Fruit fly (Drosophila melanogaster) whole organism, embryonic: ENCODE results near the gene CG42445.

Experiments used
- BEAF-32 ChIP-seq: fragments of 200-800 bp; sonication (Bioruptor generic); optimal IDR thresholded peaks from 3 replicates; lab custom pipeline; 2017; ENCODE audit warnings: missing biosample characterization, missing genetic modification characterization, mild to moderate bottlenecking, moderate library complexity, missing genetic modification reagents
- CG12155 ChIP-seq: fragments of 200-800 bp; sonication (Bioruptor generic); optimal IDR thresholded peaks from 3 replicates; lab custom pipeline; 2016; ENCODE audit warnings: missing biosample characterization, missing genetic modification characterization
- CG14965 ChIP-seq: fragments of 200-800 bp; sonication (Bioruptor generic); optimal IDR thresholded peaks from 2 replicates; lab custom pipeline; 2016; ENCODE audit warnings: missing biosample characterization, missing genetic modification characterization, borderline replicate concordance
- CG15011 ChIP-seq: fragments of 200-800 bp; sonication (Bioruptor generic); optimal IDR thresholded peaks from 3 replicates; lab custom pipeline; 2018; ENCODE audit warnings: missing biosample characterization, mild to moderate bottlenecking, missing genetic modification characterization
- CG1602 ChIP-seq: fragments of 200-800 bp; sonication (Bioruptor generic); optimal IDR thresholded peaks from 3 replicates; lab custom pipeline; 2016; ENCODE audit warnings: missing biosample characterization, missing genetic modification characterization
- CG17186 ChIP-seq: fragments of 200-800 bp; sonication (Bioruptor generic); optimal IDR thresholded peaks from 3 replicates; lab custom pipeline; 2017; ENCODE audit warnings: missing biosample characterization, missing genetic modification reagents, missing genetic modification characterization
- CG17802 ChIP-seq: fragments of 200-800 bp; sonication (Bioruptor generic); optimal IDR thresholded peaks from 2 replicates; lab custom pipeline; 2018; ENCODE audit warnings: missing biosample characterization, mild to moderate bottlenecking, missing genetic modification characterization, moderate library complexity
- CG18011 ChIP-seq: fragments of 200-800 bp; sonication (Bioruptor generic); optimal IDR thresholded peaks from 2 replicates; lab custom pipeline; 2017; ENCODE audit warnings: missing biosample characterization, missing genetic modification characterization, mild to moderate bottlenecking, moderate library complexity, missing genotype
- CG18764 ChIP-seq: fragments of 200-800 bp; sonication (Bioruptor generic); optimal IDR thresholded peaks from 3 replicates; lab custom pipeline; 2016; ENCODE audit warnings: missing biosample characterization, missing genetic modification characterization
- CG2129 ChIP-seq: fragments of 200-800 bp; sonication (Bioruptor generic); IDR thresholded peaks from 2 replicates; pipeline ENCODE4 v1.3.6; 2022; ENCODE audit warnings: missing biosample characterization, missing genetic modification characterization; ENCODE audit not compliant: partially characterized antibody
- CG2875 ChIP-seq: fragments of 200-800 bp; sonication (Bioruptor generic); optimal IDR thresholded peaks from 2 replicates; lab custom pipeline; 2017; ENCODE audit warnings: missing biosample characterization, mild to moderate bottlenecking, missing genetic modification characterization, missing genetic modification reagents
- CG33213 ChIP-seq: fragments of 200-800 bp; sonication (Bioruptor generic); optimal IDR thresholded peaks from 3 replicates; lab custom pipeline; 2016; ENCODE audit warnings: missing biosample characterization, missing genetic modification characterization
- CG3407 ChIP-seq: fragments of 200-800 bp; sonication (Bioruptor generic); optimal IDR thresholded peaks from 2 replicates; lab custom pipeline; 2018; ENCODE audit warnings: missing biosample characterization, mild to moderate bottlenecking, missing genetic modification characterization
- CG34376 ChIP-seq: fragments of 200-800 bp; sonication (Bioruptor generic); optimal IDR thresholded peaks from 2 replicates; lab custom pipeline; 2018; ENCODE audit warnings: missing biosample characterization, mild to moderate bottlenecking, missing genetic modification characterization
- CG4282 ChIP-seq: fragments of 200-800 bp; sonication (Bioruptor generic); optimal IDR thresholded peaks from 2 replicates; lab custom pipeline; 2016; ENCODE audit warnings: missing biosample characterization, missing genetic modification characterization
- CG4360 ChIP-seq: fragments of 200-800 bp; sonication (Bioruptor generic); IDR thresholded peaks from 2 replicates; pipeline ENCODE4 v1.3.6; 2022; ENCODE audit warnings: missing biosample characterization, missing genetic modification characterization
- CG5245 ChIP-seq: fragments of 200-800 bp; sonication (Bioruptor generic); optimal IDR thresholded peaks from 3 replicates; lab custom pipeline; 2016; ENCODE audit warnings: missing biosample characterization, missing genetic modification characterization
- CG6175 ChIP-seq: fragments of 200-800 bp; sonication (Bioruptor generic); IDR thresholded peaks from 3 replicates; pipeline ENCODE4 v1.3.6; 2022; ENCODE audit warnings: missing biosample characterization, missing genetic modification characterization
- CG6765 ChIP-seq: fragments of 200-800 bp; sonication (Bioruptor generic); optimal IDR thresholded peaks from 3 replicates; lab custom pipeline; 2017; ENCODE audit warnings: missing biosample characterization, mild to moderate bottlenecking, missing genetic modification characterization
- CG7786 ChIP-seq: fragments of 200-800 bp; sonication (Bioruptor generic); optimal IDR thresholded peaks from 2 replicates; lab custom pipeline; 2016; ENCODE audit warnings: missing biosample characterization, missing genetic modification characterization
- CG8924 ChIP-seq: fragments of 200-800 bp; optimal IDR thresholded peaks from 3 replicates; lab custom pipeline; 2019; ENCODE audit warnings: missing biosample characterization, mild to moderate bottlenecking, missing genetic modification characterization, moderate library complexity
- CTCF ChIP-seq: fragments of 200-800 bp; sonication (Bioruptor generic); optimal IDR thresholded peaks from 2 replicates; lab custom pipeline; 2017; ENCODE audit warnings: missing biosample characterization, mild to moderate bottlenecking, missing genetic modification characterization, moderate library complexity
- CoRest ChIP-seq: fragments of 200-800 bp; sonication (Bioruptor generic); optimal IDR thresholded peaks from 3 replicates; lab custom pipeline; 2018; ENCODE audit warnings: missing biosample characterization, mild to moderate bottlenecking, missing genetic modification characterization, moderate library complexity
- Gsc ChIP-seq: fragments of 200-800 bp; sonication (Bioruptor generic); IDR thresholded peaks from 2 replicates; pipeline ENCODE4 v1.3.6; 2022; ENCODE audit warnings: missing biosample characterization, missing genetic modification characterization
- HmgZ ChIP-seq: fragments of 200-800 bp; sonication (Bioruptor generic); optimal IDR thresholded peaks from 2 replicates; lab custom pipeline; 2018; ENCODE audit warnings: missing biosample characterization, mild to moderate bottlenecking, missing genetic modification characterization
- Hr3 ChIP-seq: fragments of 200-800 bp; sonication (Bioruptor generic); optimal IDR thresholded peaks from 3 replicates; lab custom pipeline; 2016; ENCODE audit warnings: missing biosample characterization, missing genetic modification characterization
- Mad ChIP-seq: fragments of 200-800 bp; sonication (Bioruptor generic); optimal IDR thresholded peaks from 2 replicates; lab custom pipeline; 2016; ENCODE audit warnings: missing biosample characterization, missing genetic modification characterization
- Max ChIP-seq: fragments of 200-800 bp; sonication (Bioruptor generic); optimal IDR thresholded peaks from 2 replicates; lab custom pipeline; 2016; ENCODE audit warnings: missing biosample characterization, mild to moderate bottlenecking, missing genetic modification characterization
- PHDP ChIP-seq: fragments of 200-800 bp; sonication (Bioruptor generic); optimal IDR thresholded peaks from 3 replicates; lab custom pipeline; 2018; ENCODE audit warnings: missing biosample characterization, mild to moderate bottlenecking, missing genetic modification characterization, moderate library complexity
- Vsx1 ChIP-seq: fragments of 200-800 bp; sonication (Bioruptor generic); optimal IDR thresholded peaks from 2 replicates; lab custom pipeline; 2017; ENCODE audit warnings: missing biosample characterization, mild to moderate bottlenecking, missing genetic modification characterization, missing genetic modification reagents
- bab2 ChIP-seq: fragments of 200-800 bp; sonication (Bioruptor generic); optimal IDR thresholded peaks from 2 replicates; lab custom pipeline; 2016; ENCODE audit warnings: missing biosample characterization, missing genetic modification characterization
- bowl ChIP-seq: fragments of 200-800 bp; sonication (Bioruptor generic); IDR thresholded peaks from 2 replicates; pipeline ENCODE4 v1.3.6; 2022; ENCODE audit warnings: missing biosample characterization, missing genetic modification characterization
- crol ChIP-seq: fragments of 200-800 bp; sonication (Bioruptor generic); IDR thresholded peaks from 2 replicates; pipeline ENCODE4 v1.3.6; 2022; ENCODE audit warnings: missing biosample characterization, missing genetic modification characterization
- da ChIP-seq: fragments of 200-800 bp; sonication (Bioruptor generic); optimal IDR thresholded peaks from 2 replicates; lab custom pipeline; 2016; ENCODE audit warnings: missing biosample characterization, missing genetic modification characterization
- dan ChIP-seq: fragments of 200-800 bp; sonication (Bioruptor generic); IDR thresholded peaks from 2 replicates; pipeline ENCODE4 v1.3.6; 2022; ENCODE audit warnings: missing biosample characterization, missing genetic modification characterization
- dmrt11E ChIP-seq: fragments of 200-800 bp; sonication (Bioruptor generic); optimal IDR thresholded peaks from 3 replicates; lab custom pipeline; 2018; ENCODE audit warnings: missing biosample characterization, mild to moderate bottlenecking, missing genetic modification characterization, moderate library complexity
- eve ChIP-seq, 2 experiments: fragments of >200 bp; optimal IDR thresholded peaks; 2 replicates each; lab custom pipeline; 2017; ENCODE audit warnings: missing biosample characterization in 2 of 2, missing genetic modification characterization in 2 of 2
- gcm ChIP-seq: fragments of 200-800 bp; sonication (Bioruptor generic); optimal IDR thresholded peaks from 2 replicates; lab custom pipeline; 2019; ENCODE audit warnings: missing biosample characterization, mild to moderate bottlenecking, missing genetic modification characterization, moderate library complexity
- ind ChIP-seq: fragments of 200-800 bp; sonication (Bioruptor generic); optimal IDR thresholded peaks from 3 replicates; lab custom pipeline; 2016; ENCODE audit warnings: missing biosample characterization, missing genetic modification characterization
- lmd ChIP-seq: fragments of 200-800 bp; sonication (Bioruptor generic); IDR thresholded peaks from 2 replicates; pipeline ENCODE4 v1.3.6; 2022; ENCODE audit warnings: missing biosample characterization, missing genetic modification characterization
- peb ChIP-seq: fragments of 200-800 bp; sonication (Bioruptor generic); IDR thresholded peaks from 2 replicates; pipeline ENCODE4 v1.3.6; 2022; ENCODE audit warnings: missing biosample characterization, missing genetic modification characterization
- scrt ChIP-seq: fragments of 200-800 bp; sonication (Bioruptor generic); optimal IDR thresholded peaks from 2 replicates; lab custom pipeline; 2018; ENCODE audit warnings: missing biosample characterization, mild to moderate bottlenecking, missing genetic modification characterization, moderate library complexity
- shn ChIP-seq: fragments of 200-800 bp; sonication (Bioruptor generic); optimal IDR thresholded peaks from 3 replicates; lab custom pipeline; 2016; ENCODE audit warnings: missing biosample characterization, missing genetic modification characterization
- sna ChIP-seq: fragments of 200-800 bp; sonication (Bioruptor generic); IDR thresholded peaks from 2 replicates; pipeline ENCODE4 v1.3.6; 2022; ENCODE audit warnings: missing biosample characterization, missing genetic modification characterization; ENCODE audit not compliant: partially characterized antibody
- ssp ChIP-seq: fragments of 200-800 bp; sonication (Bioruptor generic); IDR thresholded peaks from 2 replicates; pipeline ENCODE4 v1.3.6; 2022; ENCODE audit warnings: missing biosample characterization, missing genetic modification characterization
- sug ChIP-seq: fragments of 200-800 bp; optimal IDR thresholded peaks from 2 replicates; lab custom pipeline; 2019; ENCODE audit warnings: missing biosample characterization, mild to moderate bottlenecking, missing genetic modification characterization, moderate library complexity
- trem ChIP-seq: fragments of 200-800 bp; optimal IDR thresholded peaks from 3 replicates; lab custom pipeline; 2019; ENCODE audit warnings: missing biosample characterization, mild to moderate bottlenecking, missing genetic modification characterization, moderate library complexity
- trh ChIP-seq: fragments of 200-800 bp; sonication (Bioruptor generic); optimal IDR thresholded peaks from 2 replicates; lab custom pipeline; 2016; ENCODE audit warnings: missing biosample characterization, missing genetic modification characterization
- unpg ChIP-seq: fragments of 200-800 bp; sonication (Bioruptor generic); optimal IDR thresholded peaks from 3 replicates; lab custom pipeline; 2018; ENCODE audit warnings: missing biosample characterization, mild to moderate bottlenecking, missing genetic modification characterization, moderate library complexity
- wek ChIP-seq: fragments of 200-800 bp; sonication (Bioruptor generic); optimal IDR thresholded peaks from 3 replicates; lab custom pipeline; 2018; ENCODE audit warnings: missing biosample characterization, mild to moderate bottlenecking, missing genetic modification characterization, moderate library complexity
- zfh1 ChIP-seq: fragments of 200-800 bp; sonication (Bioruptor generic); IDR thresholded peaks from 3 replicates; pipeline ENCODE4 v1.3.6; 2022; ENCODE audit warnings: missing biosample characterization, missing genetic modification characterization

Gene CG42445

DNA sequence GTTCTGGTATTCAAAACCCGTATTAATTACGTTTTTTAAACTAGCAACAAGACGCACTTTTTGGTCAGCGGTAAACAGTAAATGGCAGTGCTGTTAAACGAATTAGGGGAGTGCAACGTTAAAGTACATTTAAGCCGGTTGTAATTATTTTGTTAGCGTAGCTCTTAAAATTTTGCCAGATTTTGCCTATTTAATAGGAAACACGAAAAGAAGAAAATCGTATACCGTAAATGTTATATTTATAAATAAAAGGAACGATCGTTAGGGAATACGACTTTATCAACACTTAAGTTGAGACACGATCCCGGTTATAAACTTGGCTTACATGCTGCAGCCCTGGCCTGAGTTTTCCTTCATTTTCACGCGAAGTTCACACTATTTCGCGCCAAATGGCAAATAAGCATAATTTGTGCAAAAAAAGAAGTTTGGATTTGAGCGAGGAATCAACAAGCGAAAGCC lies 21.2 kb downstream of the CG42445 start, which contains the start of the genes Setx and mus301 (continued):
- TF ChIP-seq eve (GFP tag; optimal IDR thresholded peaks at IDR 0.05; lab: Kevin White, UChicago) (no peak), CG7786 (GFP tag; lab: Kevin White, UChicago) (peak; percentile 83), bab2 (GFP tag; lab: Kevin White, UChicago) (peak; percentile 84), CG12155 (peak; percentile 86), CG4282 (GFP tag; lab: Kevin White, UChicago) (peak; percentile 83), CG6175 (GFP tag; lab: Robert Waterston, UW) (peak; percentile 71; the same call in 2 of the 3 replicates), ind (GFP tag; lab: Kevin White, UChicago) (peak; percentile 81), da (GFP tag; lab: Kevin White, UChicago) (peak; percentile 72), CoRest (peak; percentile 89), HmgZ (peak; percentile 88), peb (GFP tag; lab: Robert Waterston, UW) (no peak; the same call in 1 of the 2 replicates), ssp (GFP tag; lab: Robert Waterston, UW) (peak; percentile 72), CG15011 (GFP tag; lab: Kevin White, UChicago) (no peak), zfh1 (GFP tag; lab: Robert Waterston, UW) (peak; percentile 73), crol (no peak), gcm (GFP tag; lab: Kevin White, UChicago) (no peak), CG5245 (GFP tag; lab: Kevin White, UChicago) (peak; percentile 67), CG2129 (GFP tag; lab: Robert Waterston, UW) (no peak), Hr3 (GFP tag; lab: Kevin White, UChicago) (peak; percentile 85), bowl (GFP tag; lab: Robert Waterston, UW) (no peak), sug (tag; lab: Kevin White, UChicago) (peak; percentile 82), CTCF (GFP tag; lab: Kevin White, UChicago) (peak; percentile 58), trh (peak; percentile 69), wek (GFP tag; lab: Kevin White, UChicago) (no peak), Mad (peak; percentile 81), CG2875 (peak; percentile 43), CG34376 (GFP tag; lab: Kevin White, UChicago) (peak; percentile 41), CG14965 (no peak), dmrt11E (peak; percentile 63), CG18011 (GFP tag; lab: Kevin White, UChicago) (peak; percentile 76), CG6765 (GFP tag; lab: Kevin White, UChicago) (no peak), scrt (no peak), CG18764 (peak; percentile 79), BEAF-32 (GFP tag; lab: Kevin White, UChicago) (peak; percentile 56), Gsc (GFP tag; lab: Robert Waterston, UW) (0 out of 2 replicates have a peak, but pooled peaks have one; percentile 27), CG17802 (tag; lab: Kevin White, UChicago) (peak; percentile 35), CG4360 (GFP tag; lab: Robert Waterston, UW) (no peak), CG17186 (GFP tag; lab: Kevin White, UChicago) (peak; percentile 77), trem (tag; lab: Kevin White, UChicago) (peak; percentile 86), CG33213 (GFP tag; lab: Kevin White, UChicago) (peak; percentile 90), sna (no peak), Max (peak; percentile 91), lmd (GFP tag; lab: Robert Waterston, UW) (peak; percentile 74), CG3407 (GFP tag; lab: Kevin White, UChicago) (peak; percentile 59), unpg (GFP tag; lab: Kevin White, UChicago) (no peak), dan (GFP tag; lab: Robert Waterston, UW) (no peak; the same call in 1 of the 2 replicates), CG1602 (peak; percentile 85), Vsx1 (GFP tag; lab: Kevin White, UChicago) (no peak), CG8924 (tag; lab: Kevin White, UChicago) (no peak), PHDP (tag; lab: Kevin White, UChicago) (no peak), shn (GFP tag; lab: Kevin White, UChicago) (peak; percentile 76)
